Fruit fly (Drosophila melanogaster): ENCODE measurements around the gene CG31697.

Gene CG31697

dm6 chr2L:19577187-19577765, 42.0 kb downstream of the CG31697 start, which contains the start of the genes spi and msb1l (continued):
- TF ChIP-seq Atf6 (GFP tag; IDR thresholded peaks at IDR 0.05), result peak; percentile 43; the same call in 1 of the 2 replicates
- peak; percentile 81 for TF ChIP-seq CG12391 (tag; optimal IDR thresholded peaks at IDR 0.05)
- peak in 1 of 2 experiments; percentile 45 for TF ChIP-seq Hr51 (GFP tag; optimal IDR thresholded peaks at IDR 0.05)
- no peak for TF ChIP-seq emc (GFP tag; optimal IDR thresholded peaks at IDR 0.05)
- no peak for TF ChIP-seq Tbp (GFP tag; optimal IDR thresholded peaks at IDR 0.05)
- TF ChIP-seq otp (GFP tag; IDR thresholded peaks at IDR 0.05), result 0 out of 3 replicates have a peak, but pooled peaks have one; percentile 5
- TF ChIP-seq zen (tag; optimal IDR thresholded peaks at IDR 0.05), result peak; percentile 47
- no peak for TF ChIP-seq CG9876 (GFP tag; optimal IDR thresholded peaks at IDR 0.05)
- no peak for TF ChIP-seq btn (GFP tag; optimal IDR thresholded peaks at IDR 0.05)
- TF ChIP-seq danr (GFP tag; IDR thresholded peaks at IDR 0.05), result 0 out of 2 replicates have a peak, but pooled peaks have one; percentile 31
- no peak for TF ChIP-seq Taf1 (GFP tag; IDR thresholded peaks at IDR 0.05)
- peak; percentile 66 for TF ChIP-seq CG13424 (tag; optimal IDR thresholded peaks at IDR 0.05)
- no peak for TF ChIP-seq fru (optimal IDR thresholded peaks at IDR 0.05)
- TF ChIP-seq CG11696 (GFP tag; IDR thresholded peaks at IDR 0.05), result no peak
- TF ChIP-seq so (GFP tag; IDR thresholded peaks at IDR 0.05), result no peak
- TF ChIP-seq CG10462 (GFP tag; optimal IDR thresholded peaks at IDR 0.05), result no peak
- TF ChIP-seq CG13624 (GFP tag; optimal IDR thresholded peaks at IDR 0.05), result no peak
- peak; percentile 82 for TF ChIP-seq sens (GFP tag)
- no peak for TF ChIP-seq CG11695 (GFP tag; IDR thresholded peaks at IDR 0.05)
- TF ChIP-seq shn (GFP tag; optimal IDR thresholded peaks at IDR 0.05), result no peak
- TF ChIP-seq CG9215 (GFP tag; IDR thresholded peaks at IDR 0.05), result peak; percentile 57; the same call in 1 of the 2 replicates
- no peak for TF ChIP-seq Max (GFP tag; optimal IDR thresholded peaks at IDR 0.05)
- peak; percentile 64 for TF ChIP-seq Rfx (GFP tag; IDR thresholded peaks at IDR 0.05)
- TF ChIP-seq gsb-n (tag; optimal IDR thresholded peaks at IDR 0.05), result peak; percentile 32
- no peak for TF ChIP-seq Ravus (GFP tag; IDR thresholded peaks at IDR 0.05)
- TF ChIP-seq klu (GFP tag; IDR thresholded peaks at IDR 0.05), result 0 out of 2 replicates have a peak, but pooled peaks have one; percentile 35
- no peak for TF ChIP-seq ac (GFP tag; optimal IDR thresholded peaks at IDR 0.05)
- peak; percentile 64 for TF ChIP-seq CG17829 (tag; optimal IDR thresholded peaks at IDR 0.05)
- TF ChIP-seq CG2116 (GFP tag; optimal IDR thresholded peaks at IDR 0.05), result peak; percentile 42
- TF ChIP-seq CG12219 (GFP tag; optimal IDR thresholded peaks at IDR 0.05), result no peak
- peak; percentile 90 for TF ChIP-seq CG3995 (GFP tag; optimal IDR thresholded peaks at IDR 0.05)
- TF ChIP-seq CG2199 (GFP tag; IDR thresholded peaks at IDR 0.05), result no peak
- no peak for TF ChIP-seq Nf-YB (GFP tag; optimal IDR thresholded peaks at IDR 0.05)
- TF ChIP-seq h (optimal IDR thresholded peaks at IDR 0.05), result no peak
- no peak for TF ChIP-seq CG16779 (GFP tag; IDR thresholded peaks at IDR 0.05)
- no peak for TF ChIP-seq Doc2 (GFP tag; IDR thresholded peaks at IDR 0.05)
- TF ChIP-seq CG11560 (tag; IDR thresholded peaks at IDR 0.05), result no peak
- no peak for TF ChIP-seq CG1233 (GFP tag; optimal IDR thresholded peaks at IDR 0.05)
- no peak for TF ChIP-seq CG10959 (GFP tag; IDR thresholded peaks at IDR 0.05)
- no peak for TF ChIP-seq CG3163 (GFP tag; optimal IDR thresholded peaks at IDR 0.05)
- no peak for TF ChIP-seq Hey (tag; optimal IDR thresholded peaks at IDR 0.05)
- no peak for TF ChIP-seq CG43689 (GFP tag; IDR thresholded peaks at IDR 0.05)
- TF ChIP-seq CG31388 (GFP tag; optimal IDR thresholded peaks at IDR 0.05), result no peak
- no peak for TF ChIP-seq CG14965 (GFP tag; optimal IDR thresholded peaks at IDR 0.05; ENCODE audit: borderline replicate concordance)
- peak; percentile 57; the same call in 1 of the 3 replicates for TF ChIP-seq CG6791 (GFP tag; IDR thresholded peaks at IDR 0.05; ENCODE audit: partially characterized antibody)
- no peak for TF ChIP-seq tio (GFP tag; optimal IDR thresholded peaks at IDR 0.05)
- peak; percentile 15 for TF ChIP-seq HmgZ (tag; optimal IDR thresholded peaks at IDR 0.05)
- no peak for TF ChIP-seq CG8478 (optimal IDR thresholded peaks at IDR 0.05)
- TF ChIP-seq Opbp (GFP tag; IDR thresholded peaks at IDR 0.05; ENCODE audit: partially characterized antibody), result peak; percentile 56; the same call in 2 of the 3 replicates
- TF ChIP-seq mam (GFP tag; optimal IDR thresholded peaks at IDR 0.05), result peak; percentile 35
- TF ChIP-seq Med (GFP tag), result peak; percentile 70
- TF ChIP-seq CG4707 (GFP tag; optimal IDR thresholded peaks at IDR 0.05), result no peak

Data from whole organism, embryonic.